Worm (Caenorhabditis elegans) whole organism, mixed stage, embryonic: ENCODE results near the gene nlp-71.

Experiments
- ces-1 ChIP-seq: fragments of 150-350 bp; optimal IDR thresholded peaks from 2 replicates; lab custom pipeline; 2014; ENCODE audit warnings: missing biosample characterization, missing genetic modification reagents, missing genetic modification characterization
- cnd-1 ChIP-seq: fragments of 200-800 bp; sonication (Bioruptor generic); optimal IDR thresholded peaks from 2 replicates; lab custom pipeline; 2018; ENCODE audit warnings: mild to moderate bottlenecking, missing genetic modification characterization, missing compliant biosample characterization
- hlh-1 ChIP-seq: fragments of 150-350 bp; optimal IDR thresholded peaks from 2 replicates; lab custom pipeline; 2014; ENCODE audit warnings: missing biosample characterization, missing genetic modification reagents, missing genetic modification characterization
- mep-1 ChIP-seq: fragments of 150-350 bp; optimal IDR thresholded peaks from 2 replicates; lab custom pipeline; 2017; ENCODE audit warnings: missing biosample characterization, missing genetic modification reagents, missing genetic modification characterization, inconsistent platforms
- nhr-237 ChIP-seq: fragments of 150-350 bp; optimal IDR thresholded peaks from 2 replicates; lab custom pipeline; 2014; ENCODE audit warnings: missing biosample characterization, missing genetic modification characterization
- nhr-28 ChIP-seq: fragments of 150-350 bp; optimal IDR thresholded peaks from 2 replicates; lab custom pipeline; 2014; ENCODE audit warnings: missing biosample characterization, missing genetic modification characterization
- nhr-76 ChIP-seq: sonication (generic microtip); optimal IDR thresholded peaks from 2 replicates; lab custom pipeline; 2017; ENCODE audit warnings: missing biosample characterization, missing genetic modification characterization
- pha-4 ChIP-seq: fragments of 150-350 bp; optimal IDR thresholded peaks from 2 replicates; lab custom pipeline; 2018; ENCODE audit warnings: missing biosample characterization, missing genetic modification reagents, missing genetic modification characterization
- snpc-4 ChIP-seq: fragments of 150-350 bp; optimal IDR thresholded peaks from 2 replicates; lab custom pipeline; 2014; ENCODE audit warnings: missing biosample characterization, missing genetic modification characterization
- sptf-1 ChIP-seq: sonication (generic microtip); optimal IDR thresholded peaks from 2 replicates; lab custom pipeline; 2017; ENCODE audit warnings: mild to moderate bottlenecking, missing genetic modification characterization, moderate library complexity, missing compliant biosample characterization
- unc-39 ChIP-seq: fragments of 150-350 bp; optimal IDR thresholded peaks from 2 replicates; lab custom pipeline; 2014; ENCODE audit warnings: missing biosample characterization, missing genetic modification characterization
- unc-62 ChIP-seq: fragments of 150-350 bp; optimal IDR thresholded peaks from 2 replicates; lab custom pipeline; 2014; ENCODE audit warnings: missing biosample characterization, missing genetic modification reagents, missing genetic modification characterization
- ztf-11 ChIP-seq: fragments of 150-350 bp; optimal IDR thresholded peaks from 2 replicates; lab custom pipeline; 2014; ENCODE audit warnings: missing biosample characterization, missing genetic modification characterization

DNA sequence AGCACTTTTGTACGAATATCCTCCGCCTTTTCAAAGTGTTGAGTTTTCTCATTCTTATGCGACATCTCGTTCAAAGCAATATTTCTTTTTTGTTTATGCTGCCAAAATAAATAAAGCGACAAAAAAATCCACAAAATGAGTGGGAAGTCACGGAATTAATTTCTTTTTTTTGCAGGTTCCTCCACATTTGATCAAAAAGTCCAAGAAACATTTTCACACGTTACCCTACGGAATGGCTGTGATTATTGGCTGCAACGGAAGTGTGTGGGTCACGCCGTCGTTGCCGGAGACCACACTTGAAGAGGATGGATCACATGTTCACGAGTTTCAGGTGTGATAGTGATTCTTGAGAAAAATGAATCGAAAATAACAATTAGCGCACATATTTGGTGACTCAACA lies 3.2 kb upstream of the nlp-71 start, which contains the start of gene Y73B6BL.22:
- TF ChIP-seq ztf-11 (tag; lab: Kevin White, UChicago) (no peak), sptf-1 (tag; lab: Kevin White, UChicago) (no peak), unc-39 (tag; lab: Kevin White, UChicago) (no peak), nhr-237 (no peak), nhr-28 (tag; lab: Kevin White, UChicago) (no peak), snpc-4 (tag; lab: Kevin White, UChicago) (no peak), hlh-1 (tag; lab: Kevin White, UChicago) (no peak), nhr-76 (no peak), unc-62 (GFP tag; lab: Kevin White, UChicago) (no peak), pha-4 (tag; lab: Kevin White, UChicago) (no peak), cnd-1 (no peak), mep-1 (no peak), ces-1 (GFP tag; lab: Kevin White, UChicago) (no peak)
